Worm (Caenorhabditis elegans) whole organism, L1 larva: ENCODE measurements around the gene C07D10.1.

Experiments
- C34B4.2 ChIP-seq: sonication (generic microtip); optimal IDR thresholded peaks from 2 replicates; lab custom pipeline; 2017; ENCODE audit warnings: mild to moderate bottlenecking, missing genetic modification characterization, missing compliant biosample characterization
- aha-1 ChIP-seq: fragments of 150-350 bp; optimal IDR thresholded peaks from 2 replicates; lab custom pipeline; 2014; ENCODE audit warnings: missing biosample characterization, missing genetic modification characterization
- alr-1 ChIP-seq: fragments of 200-800 bp; sonication (Bioruptor generic); optimal IDR thresholded peaks from 2 replicates; lab custom pipeline; 2018; ENCODE audit warnings: borderline replicate concordance, mild to moderate bottlenecking, missing genetic modification characterization, missing compliant biosample characterization
- aly-2 ChIP-seq: fragments of 150-350 bp; optimal IDR thresholded peaks from 2 replicates; lab custom pipeline; 2014; ENCODE audit warnings: missing biosample characterization, missing genetic modification characterization
- blmp-1 ChIP-seq: fragments of 150-350 bp; optimal IDR thresholded peaks from 2 replicates; lab custom pipeline; 2014; ENCODE audit warnings: missing biosample characterization, missing genetic modification characterization
- efl-1 ChIP-seq, 4 experiments: fragments of 150-350 bp; optimal IDR thresholded peaks in 3 of 4; peaks in 1 of 4; 1 replicate in 1 of 4; 2 replicates in 3 of 4; lab custom pipeline; 2014; ENCODE audit warnings: missing biosample characterization in 2 of 4, missing genetic modification characterization in 2 of 4, missing genetic modification reagents in 2 of 4
- efl-3 ChIP-seq: fragments of 200-800 bp; sonication (Bioruptor generic); optimal IDR thresholded peaks from 2 replicates; lab custom pipeline; 2018; ENCODE audit warnings: mild to moderate bottlenecking, missing genetic modification characterization, missing compliant biosample characterization
- egl-13 ChIP-seq: sonication (generic microtip); optimal IDR thresholded peaks from 2 replicates; lab custom pipeline; 2016; ENCODE audit warnings: missing genotype, missing genetic modification reagents, missing genetic modification characterization, missing compliant biosample characterization
- elt-2 ChIP-seq: sonication (generic microtip); optimal IDR thresholded peaks from 2 replicates; lab custom pipeline; 2016; ENCODE audit warnings: missing genetic modification characterization, mild to moderate bottlenecking, inconsistent platforms, missing compliant biosample characterization, missing genetic modification reagents
- elt-3 ChIP-seq, 6 experiments: fragments of 150-350 bp in 1 of 6; sonication (generic microtip); optimal IDR thresholded peaks; 2 replicates each; lab custom pipeline; 2017 to 2018; ENCODE audit warnings: missing biosample characterization in 6 of 6, missing genetic modification characterization in 6 of 6, inconsistent platforms in 1 of 6
- ets-5 ChIP-seq: fragments of 200-800 bp; sonication (Bioruptor generic); IDR thresholded peaks from 2 replicates; pipeline ENCODE4 v1.3.6; 2022; ENCODE audit warnings: missing genetic modification characterization, missing compliant biosample characterization
- fkh-8 ChIP-seq: sonication (generic microtip); optimal IDR thresholded peaks from 2 replicates; lab custom pipeline; 2016; ENCODE audit warnings: mild to moderate bottlenecking, missing genetic modification characterization, missing compliant biosample characterization
- fos-1 ChIP-seq: fragments of 150-350 bp; optimal IDR thresholded peaks from 2 replicates; lab custom pipeline; 2014; ENCODE audit warnings: missing biosample characterization, missing genetic modification characterization
- hlh-17 ChIP-seq: fragments of 200-800 bp; sonication (Bioruptor generic); optimal IDR thresholded peaks from 2 replicates; lab custom pipeline; 2018; ENCODE audit warnings: missing genetic modification characterization, mild to moderate bottlenecking, missing compliant biosample characterization, moderate library complexity, borderline replicate concordance
- hlh-4 ChIP-seq: sonication (generic microtip); optimal IDR thresholded peaks from 2 replicates; lab custom pipeline; 2016; ENCODE audit warnings: mild to moderate bottlenecking, missing genetic modification characterization, missing compliant biosample characterization
- irx-1 ChIP-seq: sonication (generic microtip); optimal IDR thresholded peaks from 2 replicates; lab custom pipeline; 2016; ENCODE audit warnings: missing genetic modification characterization, missing compliant biosample characterization
- jun-1 ChIP-seq: fragments of 150-350 bp; optimal IDR thresholded peaks from 2 replicates; lab custom pipeline; 2014; ENCODE audit warnings: missing biosample characterization, missing genetic modification reagents, missing genetic modification characterization
- lin-13 ChIP-seq: fragments of 150-350 bp; optimal IDR thresholded peaks from 2 replicates; lab custom pipeline; 2014; ENCODE audit warnings: missing biosample characterization, missing genetic modification reagents, missing genetic modification characterization
- lin-14 ChIP-seq: fragments of 200-800 bp; sonication (Bioruptor generic); optimal IDR thresholded peaks from 2 replicates; lab custom pipeline; 2018; ENCODE audit warnings: mild to moderate bottlenecking, missing genetic modification characterization, moderate library complexity, missing compliant biosample characterization
- lin-15B ChIP-seq: fragments of 150-350 bp; sonication (generic microtip); optimal IDR thresholded peaks from 3 replicates; lab custom pipeline; 2014; ENCODE audit warnings: missing biosample characterization, missing genetic modification characterization
- lin-35 ChIP-seq, 2 experiments: fragments of 150-350 bp; optimal IDR thresholded peaks; 2 replicates each; lab custom pipeline; 2014; ENCODE audit warnings: missing biosample characterization in 2 of 2, missing genetic modification characterization in 2 of 2, missing genetic modification reagents in 2 of 2
- lsy-2 ChIP-seq, 2 experiments: fragments of 150-350 bp; optimal IDR thresholded peaks; 2 replicates each; lab custom pipeline; 2014; ENCODE audit warnings: missing biosample characterization in 2 of 2, missing genetic modification characterization in 2 of 2
- mab-9 ChIP-seq: fragments of 200-800 bp; sonication (Bioruptor generic); IDR thresholded peaks from 2 replicates; pipeline ENCODE4 v1.3.6; 2022; ENCODE audit warnings: missing genetic modification reagents, missing genetic modification characterization, missing compliant biosample characterization
- mef-2 ChIP-seq: fragments of 150-350 bp; optimal IDR thresholded peaks from 2 replicates; lab custom pipeline; 2014; ENCODE audit warnings: missing biosample characterization, missing genetic modification characterization
- nhr-11 ChIP-seq: fragments of 150-350 bp; optimal IDR thresholded peaks from 2 replicates; lab custom pipeline; 2014; ENCODE audit warnings: missing biosample characterization, missing genetic modification characterization
- nhr-20 ChIP-seq: sonication (generic microtip); optimal IDR thresholded peaks from 2 replicates; lab custom pipeline; 2016; ENCODE audit warnings: mild to moderate bottlenecking, missing genetic modification characterization, missing compliant biosample characterization
- nhr-237 ChIP-seq: fragments of 150-350 bp; optimal IDR thresholded peaks from 2 replicates; lab custom pipeline; 2014; ENCODE audit warnings: missing biosample characterization, missing genetic modification characterization
- nhr-47 ChIP-seq: sonication (generic microtip); optimal IDR thresholded peaks from 2 replicates; lab custom pipeline; 2016; ENCODE audit warnings: mild to moderate bottlenecking, missing genetic modification characterization, moderate library complexity, missing compliant biosample characterization
- nhr-84 ChIP-seq: sonication (generic microtip); optimal IDR thresholded peaks from 2 replicates; lab custom pipeline; 2017; ENCODE audit warnings: missing biosample characterization, missing genetic modification characterization
- nhr-85 ChIP-seq: sonication (generic microtip); peaks from one replicate; lab custom pipeline; 2016; ENCODE audit warnings: missing genetic modification characterization, inconsistent platforms, missing compliant biosample characterization
- pax-3 ChIP-seq: fragments of 200-800 bp; sonication (Bioruptor generic); optimal IDR thresholded peaks from 2 replicates; lab custom pipeline; 2018; ENCODE audit warnings: mild to moderate bottlenecking, missing genetic modification characterization, moderate library complexity, missing compliant biosample characterization
- skn-1 ChIP-seq: fragments of 150-350 bp; optimal IDR thresholded peaks from 2 replicates; lab custom pipeline; 2014; ENCODE audit warnings: missing biosample characterization, missing genetic modification characterization
- sptf-1 ChIP-seq: fragments of 150-350 bp; optimal IDR thresholded peaks from 2 replicates; lab custom pipeline; 2014; ENCODE audit warnings: missing biosample characterization, missing genetic modification characterization
- swsn-7 ChIP-seq: sonication (generic microtip); optimal IDR thresholded peaks from 2 replicates; lab custom pipeline; 2016; ENCODE audit warnings: missing genetic modification characterization, missing compliant biosample characterization
- tbx-2 ChIP-seq: sonication (generic microtip); optimal IDR thresholded peaks from 2 replicates; lab custom pipeline; 2016; ENCODE audit warnings: missing genetic modification characterization, missing compliant biosample characterization
- tlp-1 ChIP-seq: fragments of 150-350 bp; optimal IDR thresholded peaks from 2 replicates; lab custom pipeline; 2014; ENCODE audit warnings: missing biosample characterization, missing genetic modification characterization
- unc-30 ChIP-seq: sonication (generic microtip); optimal IDR thresholded peaks from 2 replicates; lab custom pipeline; 2017; ENCODE audit warnings: missing biosample characterization, missing genetic modification characterization
- unc-86 ChIP-seq: sonication (generic microtip); optimal IDR thresholded peaks from 2 replicates; lab custom pipeline; 2016; ENCODE audit warnings: missing genetic modification characterization, missing compliant biosample characterization
- xbp-1 ChIP-seq: sonication (generic microtip); optimal IDR thresholded peaks from 2 replicates; lab custom pipeline; 2016; ENCODE audit warnings: missing genetic modification characterization, missing compliant biosample characterization
- zip-4 ChIP-seq: fragments of 200-800 bp; sonication (Bioruptor generic); optimal IDR thresholded peaks from 2 replicates; lab custom pipeline; 2018; ENCODE audit warnings: mild to moderate bottlenecking, missing genetic modification characterization, moderate library complexity, missing compliant biosample characterization
- ztf-11 ChIP-seq, 2 experiments: sonication (generic microtip); optimal IDR thresholded peaks; 2 replicates each; lab custom pipeline; 2016 to 2017; ENCODE audit warnings: missing genetic modification characterization in 2 of 2, missing biosample characterization in 1 of 2, missing compliant biosample characterization in 1 of 2

C07D10.1 gene

ce11 chrII:7404001-7404400 lies 5.2 kb downstream of the C07D10.1 start:
- TF ChIP-seq hlh-17 (GFP tag; lab: Kevin White, UChicago) = no peak
- TF ChIP-seq mef-2 (tag; lab: Kevin White, UChicago) = no peak
- peak; percentile 16 for TF ChIP-seq blmp-1 (tag; lab: Kevin White, UChicago)
- no peak for TF ChIP-seq efl-1 (optimal IDR thresholded peaks at IDR 0.05; lab: Kevin White, UChicago)
- peak in 1 of 2 experiments; percentile 69 for TF ChIP-seq efl-1 (GFP tag; optimal IDR thresholded peaks at IDR 0.05 in 1 of 2; lab: Kevin White, UChicago)
- no peak for TF ChIP-seq irx-1 (tag; lab: Kevin White, UChicago)
- TF ChIP-seq jun-1 (tag; lab: Kevin White, UChicago) = no peak
- no peak for TF ChIP-seq lsy-2 (tag; optimal IDR thresholded peaks at IDR 0.05; lab: Kevin White, UChicago)

ce11 chrII:7405262-7405661 lies 6.5 kb downstream of the C07D10.1 start:
- TF ChIP-seq blmp-1 (tag; lab: Kevin White, UChicago) (peak; percentile 100), elt-3 (tag; optimal IDR thresholded peaks at IDR 0.05; lab: Kevin White, UChicago) (peak in 3 of 6 experiments; percentile 23 to 41 (median 40)), lin-14 (GFP tag; lab: Kevin White, UChicago) (peak; percentile 75), sptf-1 (tag; lab: Kevin White, UChicago) (no peak), unc-30 (tag; lab: Kevin White, UChicago) (no peak), nhr-237 (tag; lab: Kevin White, UChicago) (no peak), nhr-85 (peak; percentile 88), lsy-2 (tag; optimal IDR thresholded peaks at IDR 0.05; lab: Kevin White, UChicago) (peak in 1 of 2 experiments; percentile 16)
- TF ChIP-seq, all 84 proteins: peak for 5

- TF ChIP-seq ets-5 (GFP tag; lab: Robert Waterston, UW) (no peak), blmp-1 (tag; lab: Kevin White, UChicago) (peak; percentile 67), elt-2 (tag; lab: Kevin White, UChicago) (no peak), nhr-84 (tag; lab: Kevin White, UChicago) (no peak)
Measured at ce11 chrII:7406438-7406837, 7.6 kb downstream of the C07D10.1 start.

- TF ChIP-seq tlp-1 (tag; lab: Kevin White, UChicago) (no peak), aly-2 (tag; lab: Kevin White, UChicago) (no peak)
Measured at ce11 chrII:7408192-7408591, 9.4 kb downstream of the C07D10.1 start, which contains the start of gene srd-55. Gene srd-55, plus strand, starts transcription at chrII:7408492.

- no peak for TF ChIP-seq lin-15B (tag; lab: Kevin White, UChicago)
- TF ChIP-seq nhr-47 (tag; lab: Kevin White, UChicago) = no peak
- no peak for TF ChIP-seq irx-1 (tag; lab: Kevin White, UChicago)
- TF ChIP-seq fkh-8 (tag; lab: Kevin White, UChicago) = no peak
- TF ChIP-seq mab-9 = no peak
- TF ChIP-seq lin-35 (GFP tag; optimal IDR thresholded peaks at IDR 0.05; lab: Kevin White, UChicago) = no peak
- TF ChIP-seq ztf-11 (tag; optimal IDR thresholded peaks at IDR 0.05; lab: Kevin White, UChicago) = no peak
- TF ChIP-seq unc-30 (tag; lab: Kevin White, UChicago) = no peak
- TF ChIP-seq egl-13 (tag; lab: Kevin White, UChicago) = no peak
- TF ChIP-seq ets-5 (GFP tag; lab: Robert Waterston, UW) = no peak
- no peak for TF ChIP-seq xbp-1 (tag; lab: Kevin White, UChicago)
- no peak for TF ChIP-seq C34B4.2 (tag; lab: Kevin White, UChicago)
- TF ChIP-seq unc-86 = no peak
- no peak for TF ChIP-seq fos-1 (tag; lab: Kevin White, UChicago)
- TF ChIP-seq skn-1 (tag; lab: Kevin White, UChicago) = no peak
Measured at ce11 chrII:7411930-7412329, 13.1 kb downstream of the C07D10.1 start, which contains the start of gene K02A2.5. Gene K02A2.5, minus strand, starts transcription at chrII:7412030.

ce11 chrII:7413275-7413674 lies 14.5 kb downstream of the C07D10.1 start:
- TF ChIP-seq swsn-7 (tag; lab: Kevin White, UChicago) = no peak
- no peak for TF ChIP-seq nhr-11
- no peak for TF ChIP-seq aha-1 (tag; lab: Kevin White, UChicago)
- no peak for TF ChIP-seq hlh-4 (tag; lab: Kevin White, UChicago)
- no peak for TF ChIP-seq unc-86
- TF ChIP-seq lin-13 = no peak
- no peak for TF ChIP-seq pax-3 (tag; lab: Kevin White, UChicago)
- TF ChIP-seq ztf-11 (tag; optimal IDR thresholded peaks at IDR 0.05; lab: Kevin White, UChicago) = no peak
- no peak for TF ChIP-seq alr-1 (tag; lab: Kevin White, UChicago)
- peak in 5 of 6 experiments; percentile 32 to 73 (median 61) for TF ChIP-seq elt-3 (tag; optimal IDR thresholded peaks at IDR 0.05; lab: Kevin White, UChicago)
- TF ChIP-seq fos-1 (tag; lab: Kevin White, UChicago) = no peak
- TF ChIP-seq lin-35 (GFP tag; optimal IDR thresholded peaks at IDR 0.05; lab: Kevin White, UChicago) = no peak
- no peak for TF ChIP-seq zip-4
- peak; percentile 37 for TF ChIP-seq tbx-2 (tag; lab: Kevin White, UChicago)
- no peak for TF ChIP-seq mef-2 (tag; lab: Kevin White, UChicago)
- no peak for TF ChIP-seq nhr-47 (tag; lab: Kevin White, UChicago)
- TF ChIP-seq ets-5 (GFP tag; lab: Robert Waterston, UW) = no peak
- no peak for TF ChIP-seq efl-3 (GFP tag; lab: Kevin White, UChicago)
- TF ChIP-seq nhr-20 (tag; lab: Kevin White, UChicago) = peak; percentile 49
